Fruit fly (Drosophila melanogaster) whole organism, embryonic: ENCODE measurements around the gene CG32320.
A peak's percentile ranks its signal among the peaks of the same experiment; 100 is the strongest.

ENCODE experiments used
- Ada2b ChIP-seq: fragments of 200-800 bp; sonication (Bioruptor generic); IDR thresholded peaks from 2 replicates; pipeline ENCODE4 v1.3.6; 2022; ENCODE audit warnings: missing biosample characterization, missing genetic modification characterization
- BEAF-32 ChIP-seq: fragments of 200-800 bp; sonication (Bioruptor generic); optimal IDR thresholded peaks from 3 replicates; lab custom pipeline; 2017; ENCODE audit warnings: missing biosample characterization, missing genetic modification characterization, mild to moderate bottlenecking, moderate library complexity, missing genetic modification reagents
- CG10321 ChIP-seq: fragments of 200-800 bp; sonication (Bioruptor generic); IDR thresholded peaks from 2 replicates; pipeline ENCODE4 v1.3.6; 2022; ENCODE audit warnings: missing biosample characterization, missing genetic modification characterization
- CG10366 ChIP-seq: fragments of 200-800 bp; sonication (Bioruptor generic); IDR thresholded peaks from 2 replicates; pipeline ENCODE4 v1.3.6; 2022; ENCODE audit warnings: missing biosample characterization, missing genetic modification characterization
- CG12299 ChIP-seq: fragments of 200-800 bp; sonication (Bioruptor generic); optimal IDR thresholded peaks from 2 replicates; lab custom pipeline; 2018; ENCODE audit warnings: missing biosample characterization, mild to moderate bottlenecking, missing genetic modification characterization
- CG12744 ChIP-seq: fragments of 200-800 bp; sonication (Bioruptor generic); optimal IDR thresholded peaks from 2 replicates; lab custom pipeline; 2016; ENCODE audit warnings: missing biosample characterization, missing genetic modification characterization
- CG12769 ChIP-seq: fragments of 200-800 bp; sonication (Bioruptor generic); optimal IDR thresholded peaks from 2 replicates; lab custom pipeline; 2019; ENCODE audit warnings: missing biosample characterization, mild to moderate bottlenecking, missing genetic modification characterization, moderate library complexity
- CG13287 ChIP-seq: fragments of 200-800 bp; sonication (Bioruptor generic); IDR thresholded peaks from 2 replicates; pipeline ENCODE4 v1.3.6; 2022; ENCODE audit warnings: missing biosample characterization, missing genetic modification characterization; ENCODE audit not compliant: partially characterized antibody
- CG16863 ChIP-seq: fragments of 200-800 bp; sonication (Bioruptor generic); optimal IDR thresholded peaks from 3 replicates; lab custom pipeline; 2016; ENCODE audit warnings: missing biosample characterization, missing genetic modification characterization
- CG17829 ChIP-seq: fragments of 200-800 bp; optimal IDR thresholded peaks from 2 replicates; lab custom pipeline; 2019; ENCODE audit warnings: missing biosample characterization, mild to moderate bottlenecking, missing genetic modification characterization, moderate library complexity
- CG1832 ChIP-seq: fragments of 200-800 bp; sonication (Bioruptor generic); optimal IDR thresholded peaks from 2 replicates; lab custom pipeline; 2017; ENCODE audit warnings: missing biosample characterization, mild to moderate bottlenecking, missing genetic modification characterization, inconsistent platforms
- CG2202 ChIP-seq: fragments of 200-800 bp; sonication (Bioruptor generic); optimal IDR thresholded peaks from 2 replicates; lab custom pipeline; 2018; ENCODE audit warnings: missing biosample characterization, mild to moderate bottlenecking, missing genetic modification characterization
- CG4360 ChIP-seq: fragments of 200-800 bp; sonication (Bioruptor generic); IDR thresholded peaks from 2 replicates; pipeline ENCODE4 v1.3.6; 2022; ENCODE audit warnings: missing biosample characterization, missing genetic modification characterization
- CG9609 ChIP-seq: fragments of 200-800 bp; sonication (Bioruptor generic); optimal IDR thresholded peaks from 3 replicates; lab custom pipeline; 2016; ENCODE audit warnings: missing biosample characterization, missing genetic modification characterization
- CG9727 ChIP-seq: fragments of 200-800 bp; sonication (Bioruptor generic); optimal IDR thresholded peaks from 3 replicates; lab custom pipeline; 2017; ENCODE audit warnings: missing biosample characterization, mild to moderate bottlenecking, missing genetic modification characterization
- CTCF ChIP-seq: fragments of 200-800 bp; sonication (Bioruptor generic); optimal IDR thresholded peaks from 2 replicates; lab custom pipeline; 2017; ENCODE audit warnings: missing biosample characterization, mild to moderate bottlenecking, missing genetic modification characterization, moderate library complexity
- E2f1 ChIP-seq: fragments of 200-800 bp; sonication (Bioruptor generic); IDR thresholded peaks from 2 replicates; pipeline ENCODE4 v1.3.6; 2022; ENCODE audit warnings: missing biosample characterization, missing genetic modification characterization
- Fer3 ChIP-seq: fragments of 200-800 bp; sonication (Bioruptor generic); optimal IDR thresholded peaks from 2 replicates; lab custom pipeline; 2018; ENCODE audit warnings: missing biosample characterization, mild to moderate bottlenecking, missing genetic modification characterization, moderate library complexity
- HLH3B ChIP-seq: fragments of 200-800 bp; sonication (Bioruptor generic); IDR thresholded peaks from 2 replicates; pipeline ENCODE4 v1.3.6; 2022; ENCODE audit warnings: missing biosample characterization, missing genetic modification characterization
- HLH54F ChIP-seq: fragments of 200-800 bp; sonication (Bioruptor generic); optimal IDR thresholded peaks from 3 replicates; lab custom pipeline; 2016; ENCODE audit warnings: missing biosample characterization, missing genetic modification characterization
- Hand ChIP-seq: fragments of 200-800 bp; sonication (Bioruptor generic); optimal IDR thresholded peaks from 2 replicates; lab custom pipeline; 2017; ENCODE audit warnings: mild to moderate bottlenecking, missing biosample characterization, missing genetic modification reagents, missing genetic modification characterization
- Hmx ChIP-seq: fragments of 200-800 bp; sonication (Bioruptor generic); optimal IDR thresholded peaks from 2 replicates; lab custom pipeline; 2016; ENCODE audit warnings: missing biosample characterization, missing genetic modification characterization
- Hr51 ChIP-seq, 2 experiments: fragments of 200-800 bp; sonication (Bioruptor generic); optimal IDR thresholded peaks; 2 replicates in 1 of 2; 3 replicates in 1 of 2; lab custom pipeline; 2016 to 2018; ENCODE audit warnings: missing biosample characterization in 2 of 2, missing genetic modification characterization in 2 of 2, mild to moderate bottlenecking in 1 of 2, moderate library complexity in 1 of 2
- Kr ChIP-seq: fragments of 200-800 bp; sonication (Bioruptor generic); optimal IDR thresholded peaks from 2 replicates; lab custom pipeline; 2017; ENCODE audit warnings: missing biosample characterization, mild to moderate bottlenecking, missing genetic modification characterization
- Mad ChIP-seq: fragments of 200-800 bp; sonication (Bioruptor generic); optimal IDR thresholded peaks from 2 replicates; lab custom pipeline; 2016; ENCODE audit warnings: missing biosample characterization, missing genetic modification characterization
- Nf-YC ChIP-seq: fragments of 200-800 bp; optimal IDR thresholded peaks from 3 replicates; lab custom pipeline; 2019; ENCODE audit warnings: missing biosample characterization, mild to moderate bottlenecking, missing genetic modification characterization, moderate library complexity
- Side ChIP-seq: fragments of 200-800 bp; sonication (Bioruptor generic); optimal IDR thresholded peaks from 2 replicates; lab custom pipeline; 2016; ENCODE audit warnings: missing biosample characterization, missing genetic modification characterization
- Sin3A ChIP-seq: fragments of >200 bp; optimal IDR thresholded peaks from 2 replicates; lab custom pipeline; 2018
- Sox102F ChIP-seq: fragments of 200-800 bp; sonication (Bioruptor generic); optimal IDR thresholded peaks from 2 replicates; lab custom pipeline; 2018; ENCODE audit warnings: missing biosample characterization, mild to moderate bottlenecking, missing genetic modification characterization, moderate library complexity
- Spps ChIP-seq: fragments of 200-800 bp; sonication (Bioruptor generic); optimal IDR thresholded peaks from 2 replicates; lab custom pipeline; 2018; ENCODE audit warnings: missing biosample characterization, mild to moderate bottlenecking, missing genetic modification characterization
- Sry-β ChIP-seq: fragments of 200-800 bp; sonication (Bioruptor generic); optimal IDR thresholded peaks from 2 replicates; lab custom pipeline; 2018; ENCODE audit warnings: missing biosample characterization, mild to moderate bottlenecking, missing genetic modification characterization, moderate library complexity
- Taf1 ChIP-seq: fragments of 200-800 bp; sonication (Bioruptor generic); IDR thresholded peaks from 2 replicates; pipeline ENCODE4 v1.3.6; 2022; ENCODE audit warnings: missing biosample characterization, missing genetic modification characterization
- bbx ChIP-seq: fragments of 200-800 bp; sonication (Bioruptor generic); IDR thresholded peaks from 2 replicates; pipeline ENCODE4 v1.3.6; 2022; ENCODE audit warnings: missing biosample characterization, missing genetic modification characterization; ENCODE audit not compliant: partially characterized antibody
- ci ChIP-seq: fragments of 200-800 bp; sonication (Bioruptor generic); IDR thresholded peaks from 3 replicates; pipeline ENCODE4 v1.3.6; 2022; ENCODE audit warnings: missing biosample characterization, missing genetic modification characterization
- crc ChIP-seq: fragments of 200-800 bp; sonication (Bioruptor generic); optimal IDR thresholded peaks from 2 replicates; lab custom pipeline; 2016; ENCODE audit warnings: missing biosample characterization, missing genetic modification characterization
- crp ChIP-seq, 2 experiments: fragments of 200-800 bp; sonication (Bioruptor generic); optimal IDR thresholded peaks; 2 replicates in 1 of 2; 3 replicates in 1 of 2; lab custom pipeline; 2017; ENCODE audit warnings: missing biosample characterization in 2 of 2, missing genetic modification characterization in 2 of 2, mild to moderate bottlenecking in 1 of 2, moderate library complexity in 1 of 2
- fd102C ChIP-seq: fragments of 200-800 bp; sonication (Bioruptor generic); optimal IDR thresholded peaks from 2 replicates; lab custom pipeline; 2018; ENCODE audit warnings: missing biosample characterization, mild to moderate bottlenecking, missing genetic modification characterization, moderate library complexity
- gem ChIP-seq: fragments of 200-800 bp; sonication (Bioruptor generic); optimal IDR thresholded peaks from 2 replicates; lab custom pipeline; 2019; ENCODE audit warnings: missing biosample characterization, mild to moderate bottlenecking, missing genetic modification characterization, moderate library complexity
- grn ChIP-seq: fragments of 200-800 bp; sonication (Bioruptor generic); optimal IDR thresholded peaks from 3 replicates; lab custom pipeline; 2017; ENCODE audit warnings: missing biosample characterization, missing genetic modification characterization
- hb ChIP-seq: fragments of 200-800 bp; sonication (Bioruptor generic); IDR thresholded peaks from 3 replicates; pipeline ENCODE4 v1.3.6; 2022; ENCODE audit warnings: missing biosample characterization, missing genetic modification characterization; ENCODE audit not compliant: partially characterized antibody
- knrl ChIP-seq: fragments of 200-800 bp; sonication (Bioruptor generic); IDR thresholded peaks from 3 replicates; pipeline ENCODE4 v1.3.6; 2022; ENCODE audit warnings: missing biosample characterization, missing genetic modification characterization; ENCODE audit not compliant: partially characterized antibody
- lmd ChIP-seq: fragments of 200-800 bp; sonication (Bioruptor generic); IDR thresholded peaks from 2 replicates; pipeline ENCODE4 v1.3.6; 2022; ENCODE audit warnings: missing biosample characterization, missing genetic modification characterization
- odd ChIP-seq: fragments of 200-800 bp; sonication (Bioruptor generic); optimal IDR thresholded peaks from 2 replicates; lab custom pipeline; 2017; ENCODE audit warnings: missing biosample characterization, mild to moderate bottlenecking, missing genetic modification characterization
- pfk ChIP-seq: fragments of 200-800 bp; sonication (Bioruptor generic); optimal IDR thresholded peaks from 2 replicates; lab custom pipeline; 2018; ENCODE audit warnings: missing biosample characterization, mild to moderate bottlenecking, missing genetic modification characterization, moderate library complexity
- phol ChIP-seq: fragments of 200-800 bp; sonication (Bioruptor generic); optimal IDR thresholded peaks from 3 replicates; lab custom pipeline; 2018; ENCODE audit warnings: missing biosample characterization, mild to moderate bottlenecking, missing genetic modification characterization, moderate library complexity
- pnt ChIP-seq: fragments of 200-800 bp; sonication (Bioruptor generic); optimal IDR thresholded peaks from 3 replicates; lab custom pipeline; 2016; ENCODE audit warnings: missing biosample characterization, missing genetic modification characterization
- sna ChIP-seq: fragments of 200-800 bp; sonication (Bioruptor generic); IDR thresholded peaks from 2 replicates; pipeline ENCODE4 v1.3.6; 2022; ENCODE audit warnings: missing biosample characterization, missing genetic modification characterization; ENCODE audit not compliant: partially characterized antibody
- sqz ChIP-seq: fragments of 200-800 bp; sonication (Bioruptor generic); optimal IDR thresholded peaks from 3 replicates; lab custom pipeline; 2018; ENCODE audit warnings: missing biosample characterization, mild to moderate bottlenecking, missing genetic modification characterization
- sr ChIP-seq: fragments of 200-800 bp; sonication (Bioruptor generic); IDR thresholded peaks from 3 replicates; pipeline ENCODE4 v1.3.6; 2022; ENCODE audit warnings: missing biosample characterization, missing genetic modification characterization
- tna ChIP-seq: fragments of 200-800 bp; sonication (Bioruptor generic); IDR thresholded peaks from 2 replicates; pipeline ENCODE4 v1.3.6; 2022; ENCODE audit warnings: missing biosample characterization, missing genetic modification characterization; ENCODE audit not compliant: partially characterized antibody

Gene CG32320

dm6 chr3L:1378862-1379543 lies 19.4 kb upstream of the CG32320 start (continued):
- TF ChIP-seq CTCF, result no peak
- no peak for TF ChIP-seq CG12744
- TF ChIP-seq Kr, result no peak
- TF ChIP-seq HLH54F (GFP tag; lab: Kevin White, UChicago), result no peak
- TF ChIP-seq crc, result no peak
- TF ChIP-seq Nf-YC (tag; lab: Kevin White, UChicago), result no peak
- no peak for TF ChIP-seq sr (GFP tag; lab: Robert Waterston, UW)
- no peak for TF ChIP-seq Hand
- no peak for TF ChIP-seq grn (GFP tag; lab: Kevin White, UChicago)
- peak; percentile 65 for TF ChIP-seq Sox102F (GFP tag; lab: Kevin White, UChicago)
- TF ChIP-seq sna (GFP tag; lab: Robert Waterston, UW), result no peak
- TF ChIP-seq odd (GFP tag; lab: Kevin White, UChicago), result peak; percentile 17
- no peak for TF ChIP-seq CG12299
- TF ChIP-seq Mad (GFP tag; lab: Kevin White, UChicago), result no peak
- TF ChIP-seq pfk (GFP tag; lab: Kevin White, UChicago), result no peak
- peak; percentile 24 for TF ChIP-seq pnt (GFP tag; lab: Kevin White, UChicago)
- peak; percentile 66 for TF ChIP-seq phol (tag; lab: Kevin White, UChicago)
- peak; percentile 69 for TF ChIP-seq CG12769 (tag; lab: Kevin White, UChicago)
- peak; percentile 51 for TF ChIP-seq Fer3
- no peak for TF ChIP-seq Sry-β (GFP tag; lab: Kevin White, UChicago)
- peak; percentile 51 for TF ChIP-seq CG2202 (tag; lab: Kevin White, UChicago)
- peak; percentile 32 for TF ChIP-seq Side
- TF ChIP-seq BEAF-32 (GFP tag; lab: Kevin White, UChicago), result no peak
- TF ChIP-seq tna (GFP tag; lab: Robert Waterston, UW), result 0 out of 2 replicates have a peak, but pooled peaks have one; percentile 30
- TF ChIP-seq CG10321 (GFP tag; lab: Robert Waterston, UW), result no peak
- peak; percentile 53 for TF ChIP-seq HLH3B
- TF ChIP-seq CG9609 (GFP tag; lab: Kevin White, UChicago), result peak; percentile 44
- no peak for TF ChIP-seq Sin3A (lab: Kevin White, UChicago)
- TF ChIP-seq CG16863 (GFP tag; lab: Kevin White, UChicago), result peak; percentile 35
- TF ChIP-seq lmd (GFP tag; lab: Robert Waterston, UW), result peak; percentile 63
- peak; percentile 60 for TF ChIP-seq Spps (tag; lab: Kevin White, UChicago)
- TF ChIP-seq bbx (GFP tag; lab: Robert Waterston, UW), result no peak
- TF ChIP-seq ci (GFP tag; lab: Robert Waterston, UW), result peak; percentile 67; the same call in 2 of the 3 replicates
- peak; percentile 92 for TF ChIP-seq CG4360 (GFP tag; lab: Robert Waterston, UW)
- TF ChIP-seq CG13287 (GFP tag; lab: Robert Waterston, UW), result no peak
- TF ChIP-seq CG9727 (GFP tag; lab: Kevin White, UChicago), result peak; percentile 80
- TF ChIP-seq Ada2b (GFP tag; lab: Robert Waterston, UW), result peak; percentile 56; the same call in 1 of the 2 replicates
- peak; percentile 59 for TF ChIP-seq CG10366 (GFP tag; lab: Robert Waterston, UW)
- TF ChIP-seq Hr51 (GFP tag; optimal IDR thresholded peaks at IDR 0.05; lab: Kevin White, UChicago), result peak in 1 of 2 experiments; percentile 56
- TF ChIP-seq crp (GFP tag; optimal IDR thresholded peaks at IDR 0.05; lab: Kevin White, UChicago), result no peak
- peak; percentile 29 for TF ChIP-seq sqz (GFP tag; lab: Kevin White, UChicago)
- TF ChIP-seq E2f1 (GFP tag; lab: Robert Waterston, UW), result peak; percentile 50; the same call in 1 of the 2 replicates
- no peak for TF ChIP-seq hb (GFP tag; lab: Robert Waterston, UW)
- peak; percentile 70 for TF ChIP-seq CG17829 (tag; lab: Kevin White, UChicago)
- no peak for TF ChIP-seq fd102C (GFP tag; lab: Kevin White, UChicago)
- no peak for TF ChIP-seq Taf1
- no peak for TF ChIP-seq CG1832
- TF ChIP-seq gem (tag; lab: Kevin White, UChicago), result peak; percentile 81
- TF ChIP-seq Hmx (GFP tag; lab: Kevin White, UChicago), result no peak
- no peak for TF ChIP-seq knrl
